Worm (Caenorhabditis elegans): ENCODE data around the gene lyst-1.

DNA sequence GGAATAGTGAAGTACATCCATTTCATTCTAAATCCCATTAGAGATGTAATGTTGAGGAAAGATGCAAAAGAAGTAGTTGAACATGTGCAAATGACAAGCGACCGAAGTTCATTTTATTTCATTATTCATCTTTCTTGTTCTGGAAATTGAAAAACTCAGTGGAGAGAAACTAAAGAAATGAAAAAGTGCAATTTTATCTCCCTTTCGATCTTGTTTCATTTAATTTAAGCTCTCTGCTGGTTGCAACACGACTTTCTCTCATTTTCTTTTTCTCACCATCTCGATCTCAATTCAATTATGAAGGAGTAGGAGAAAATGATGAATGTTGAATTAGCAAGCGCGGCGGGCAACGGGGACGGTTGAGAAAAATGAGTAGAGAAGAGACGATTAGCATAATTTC lies 43.4 kb upstream of the lyst-1 start:
- peak; percentile 7 for TF ChIP-seq ces-1 (GFP tag; optimal IDR thresholded peaks at IDR 0.05)
- TF ChIP-seq sox-4 (tag; optimal IDR thresholded peaks at IDR 0.05): no peak
- TF ChIP-seq nhr-11 (tag; optimal IDR thresholded peaks at IDR 0.05): no peak
- no peak for TF ChIP-seq nhr-77 (tag; optimal IDR thresholded peaks at IDR 0.05)
